Fruit fly (Drosophila melanogaster) whole organism, embryonic: ENCODE measurements around the gene wdb.

Source experiments
- Adf1 ChIP-seq: fragments of 200-800 bp; sonication (Bioruptor generic); IDR thresholded peaks from 2 replicates; pipeline ENCODE4 v1.3.6; 2022; ENCODE audit warnings: missing biosample characterization, missing genetic modification characterization
- Bteb2 ChIP-seq: fragments of 200-800 bp; sonication (Bioruptor generic); optimal IDR thresholded peaks from 2 replicates; lab custom pipeline; 2016; ENCODE audit warnings: missing biosample characterization, missing genetic modification characterization
- CG10431 ChIP-seq: fragments of 200-800 bp; sonication (Bioruptor generic); optimal IDR thresholded peaks from 3 replicates; lab custom pipeline; 2018; ENCODE audit warnings: missing biosample characterization, mild to moderate bottlenecking, missing genetic modification characterization
- CG10462 ChIP-seq: fragments of 200-800 bp; sonication (Bioruptor generic); optimal IDR thresholded peaks from 2 replicates; lab custom pipeline; 2016; ENCODE audit warnings: missing biosample characterization, missing genetic modification characterization
- CG12219 ChIP-seq: fragments of 200-800 bp; sonication (Bioruptor generic); optimal IDR thresholded peaks from 3 replicates; lab custom pipeline; 2018; ENCODE audit warnings: missing biosample characterization, mild to moderate bottlenecking, missing genetic modification characterization
- CG12769 ChIP-seq: fragments of 200-800 bp; sonication (Bioruptor generic); optimal IDR thresholded peaks from 2 replicates; lab custom pipeline; 2019; ENCODE audit warnings: missing biosample characterization, mild to moderate bottlenecking, missing genetic modification characterization, moderate library complexity
- CG1603 ChIP-seq: fragments of 200-800 bp; sonication (Bioruptor generic); optimal IDR thresholded peaks from 2 replicates; lab custom pipeline; 2019; ENCODE audit warnings: missing biosample characterization, mild to moderate bottlenecking, missing genetic modification characterization, moderate library complexity
- CG16779 ChIP-seq: fragments of 200-800 bp; sonication (Bioruptor generic); IDR thresholded peaks from 2 replicates; pipeline ENCODE4 v1.3.6; 2022; ENCODE audit warnings: missing biosample characterization, missing genetic modification characterization
- CG17385 ChIP-seq: fragments of 200-800 bp; sonication (Bioruptor generic); optimal IDR thresholded peaks from 3 replicates; lab custom pipeline; 2018; ENCODE audit warnings: missing biosample characterization, mild to moderate bottlenecking, missing genetic modification characterization
- CG17912 ChIP-seq: fragments of 200-800 bp; sonication (Bioruptor generic); optimal IDR thresholded peaks from 2 replicates; lab custom pipeline; 2018; ENCODE audit warnings: missing biosample characterization, mild to moderate bottlenecking, missing genetic modification characterization
- CG4854 ChIP-seq: fragments of 200-800 bp; sonication (Bioruptor generic); optimal IDR thresholded peaks from 2 replicates; lab custom pipeline; 2016; ENCODE audit warnings: missing biosample characterization, missing genetic modification characterization, inconsistent platforms
- CG6813 ChIP-seq: fragments of 200-800 bp; sonication (Bioruptor generic); optimal IDR thresholded peaks from 2 replicates; lab custom pipeline; 2017; ENCODE audit warnings: missing biosample characterization, missing genetic modification characterization, mild to moderate bottlenecking, moderate library complexity, missing genetic modification reagents
- CG7963 ChIP-seq: fragments of 200-800 bp; sonication (Bioruptor generic); IDR thresholded peaks from 3 replicates; pipeline ENCODE4 v1.3.6; 2022; ENCODE audit warnings: missing biosample characterization, missing genetic modification characterization; ENCODE audit not compliant: partially characterized antibody
- CG8765 ChIP-seq: fragments of 200-800 bp; sonication (Bioruptor generic); IDR thresholded peaks from 2 replicates; pipeline ENCODE4 v1.3.6; 2022; ENCODE audit warnings: missing biosample characterization, missing genetic modification characterization
- CHES-1-like ChIP-seq: fragments of 200-800 bp; sonication (Bioruptor generic); optimal IDR thresholded peaks from 2 replicates; lab custom pipeline; 2016; ENCODE audit warnings: missing biosample characterization, missing genetic modification characterization
- Dad ChIP-seq: fragments of 200-800 bp; sonication (Bioruptor generic); optimal IDR thresholded peaks from 3 replicates; lab custom pipeline; 2016; ENCODE audit warnings: missing biosample characterization, missing genetic modification characterization
- Eip74EF ChIP-seq, 2 experiments: fragments of 200-800 bp in 1 of 2; fragments of >200 bp in 1 of 2; sonication (Bioruptor generic) in 1 of 2; optimal IDR thresholded peaks; 2 replicates each; lab custom pipeline; 2017 to 2019; ENCODE audit warnings: missing biosample characterization in 2 of 2, missing genetic modification characterization in 2 of 2, mild to moderate bottlenecking in 1 of 2, moderate library complexity in 1 of 2
- H2.0 ChIP-seq: fragments of 200-800 bp; sonication (Bioruptor generic); IDR thresholded peaks from 2 replicates; pipeline ENCODE4 v1.3.6; 2022; ENCODE audit warnings: missing biosample characterization, missing genetic modification characterization
- Hand ChIP-seq: fragments of 200-800 bp; sonication (Bioruptor generic); optimal IDR thresholded peaks from 2 replicates; lab custom pipeline; 2017; ENCODE audit warnings: mild to moderate bottlenecking, missing biosample characterization, missing genetic modification reagents, missing genetic modification characterization
- Hr78 ChIP-seq, 2 experiments: fragments of 200-800 bp in 1 of 2; fragments of >200 bp in 1 of 2; sonication (Bioruptor generic) in 1 of 2; optimal IDR thresholded peaks; 2 replicates each; lab custom pipeline; 2017 to 2019; ENCODE audit warnings: missing biosample characterization in 2 of 2, missing genetic modification characterization in 2 of 2, mild to moderate bottlenecking in 1 of 2, moderate library complexity in 1 of 2
- Kr ChIP-seq: fragments of 200-800 bp; sonication (Bioruptor generic); optimal IDR thresholded peaks from 2 replicates; lab custom pipeline; 2017; ENCODE audit warnings: missing biosample characterization, mild to moderate bottlenecking, missing genetic modification characterization
- Mad ChIP-seq: fragments of 200-800 bp; sonication (Bioruptor generic); optimal IDR thresholded peaks from 2 replicates; lab custom pipeline; 2016; ENCODE audit warnings: missing biosample characterization, missing genetic modification characterization
- Oaz ChIP-seq: fragments of 200-800 bp; sonication (Bioruptor generic); IDR thresholded peaks from 2 replicates; pipeline ENCODE4 v1.3.6; 2022; ENCODE audit warnings: missing biosample characterization, missing genetic modification characterization
- TFAM ChIP-seq: fragments of 200-800 bp; sonication (Bioruptor generic); optimal IDR thresholded peaks from 2 replicates; lab custom pipeline; 2017; ENCODE audit warnings: missing biosample characterization, missing genetic modification characterization, inconsistent platforms
- Trl ChIP-seq, 3 experiments: fragments of >200 bp in 2 of 3; fragments of 200-800 bp in 1 of 3; sonication (Bioruptor generic) in 1 of 3; optimal IDR thresholded peaks; 2 replicates in 1 of 3; 3 replicates in 2 of 3; lab custom pipeline; 2016 to 2017; ENCODE audit warnings: missing biosample characterization in 1 of 3, missing genetic modification characterization in 1 of 3
- Usf ChIP-seq: fragments of 200-800 bp; sonication (Bioruptor generic); optimal IDR thresholded peaks from 2 replicates; lab custom pipeline; 2017; ENCODE audit warnings: missing genotype, missing biosample characterization, missing genetic modification characterization
- al ChIP-seq: fragments of 200-800 bp; sonication (Bioruptor generic); IDR thresholded peaks from 2 replicates; pipeline ENCODE4 v1.3.6; 2022; ENCODE audit warnings: missing biosample characterization, missing genetic modification characterization
- br ChIP-seq: fragments of >200 bp; optimal IDR thresholded peaks from 2 replicates; lab custom pipeline; 2017
- btn ChIP-seq: fragments of 200-800 bp; sonication (Bioruptor generic); optimal IDR thresholded peaks from 2 replicates; lab custom pipeline; 2016; ENCODE audit warnings: missing biosample characterization, missing genetic modification characterization
- en ChIP-seq: fragments of 200-800 bp; sonication (Bioruptor generic); optimal IDR thresholded peaks from 2 replicates; lab custom pipeline; 2016; ENCODE audit warnings: missing biosample characterization, missing genetic modification characterization
- fu2 ChIP-seq: fragments of 200-800 bp; sonication (Bioruptor generic); optimal IDR thresholded peaks from 2 replicates; lab custom pipeline; 2016; ENCODE audit warnings: missing biosample characterization, missing genetic modification characterization
- gce ChIP-seq: fragments of 200-800 bp; sonication (Bioruptor generic); IDR thresholded peaks from 3 replicates; pipeline ENCODE4 v1.3.6; 2022; ENCODE audit warnings: missing biosample characterization, missing genetic modification characterization
- gt ChIP-seq: fragments of 200-800 bp; sonication (Bioruptor generic); IDR thresholded peaks from 2 replicates; pipeline ENCODE4 v1.3.6; 2022; ENCODE audit warnings: missing biosample characterization, missing genetic modification characterization
- her ChIP-seq: fragments of 200-800 bp; sonication (Bioruptor generic); optimal IDR thresholded peaks from 2 replicates; lab custom pipeline; 2016; ENCODE audit warnings: missing biosample characterization, missing genetic modification characterization
- jumu ChIP-seq: fragments of 200-800 bp; sonication (Bioruptor generic); optimal IDR thresholded peaks from 3 replicates; lab custom pipeline; 2016; ENCODE audit warnings: missing biosample characterization, missing genetic modification characterization
- klu ChIP-seq: fragments of 200-800 bp; sonication (Bioruptor generic); IDR thresholded peaks from 2 replicates; pipeline ENCODE4 v1.3.6; 2022; ENCODE audit warnings: missing biosample characterization, missing genetic modification characterization
- mam ChIP-seq: fragments of 200-800 bp; sonication (Bioruptor generic); optimal IDR thresholded peaks from 3 replicates; lab custom pipeline; 2016; ENCODE audit warnings: missing biosample characterization, missing genetic modification characterization
- mld ChIP-seq: fragments of 200-800 bp; sonication (Bioruptor generic); IDR thresholded peaks from 3 replicates; pipeline ENCODE4 v1.3.6; 2022; ENCODE audit warnings: missing biosample characterization, missing genetic modification characterization; ENCODE audit not compliant: partially characterized antibody
- odd ChIP-seq: fragments of 200-800 bp; sonication (Bioruptor generic); optimal IDR thresholded peaks from 2 replicates; lab custom pipeline; 2017; ENCODE audit warnings: missing biosample characterization, mild to moderate bottlenecking, missing genetic modification characterization
- pan ChIP-seq, 4 experiments: fragments of >200 bp in 3 of 4; fragments of 200-800 bp in 1 of 4; sonication (Bioruptor generic) in 1 of 4; optimal IDR thresholded peaks in 3 of 4; IDR thresholded peaks in 1 of 4; 2 replicates each; pipeline versions ENCODE4 v1.3.6 to Lab custom; 2017 to 2022; ENCODE audit warnings: missing biosample characterization in 2 of 4, missing genetic modification characterization in 2 of 4, mixed read lengths in 1 of 4
- phol ChIP-seq: fragments of 200-800 bp; sonication (Bioruptor generic); optimal IDR thresholded peaks from 3 replicates; lab custom pipeline; 2018; ENCODE audit warnings: missing biosample characterization, mild to moderate bottlenecking, missing genetic modification characterization, moderate library complexity
- pnt ChIP-seq: fragments of 200-800 bp; sonication (Bioruptor generic); optimal IDR thresholded peaks from 3 replicates; lab custom pipeline; 2016; ENCODE audit warnings: missing biosample characterization, missing genetic modification characterization
- pum ChIP-seq: fragments of 200-800 bp; sonication (Bioruptor generic); optimal IDR thresholded peaks from 2 replicates; lab custom pipeline; 2016; ENCODE audit warnings: missing biosample characterization, missing genetic modification characterization
- ranshi ChIP-seq: fragments of 200-800 bp; sonication (Bioruptor generic); IDR thresholded peaks from 2 replicates; pipeline ENCODE4 v1.3.6; 2022; ENCODE audit warnings: missing biosample characterization, missing genetic modification characterization
- sd ChIP-seq: fragments of 200-800 bp; sonication (Bioruptor generic); optimal IDR thresholded peaks from 3 replicates; lab custom pipeline; 2018; ENCODE audit warnings: missing biosample characterization, mild to moderate bottlenecking, missing genetic modification characterization, moderate library complexity
- sens ChIP-seq: fragments of 200-800 bp; sonication (Bioruptor generic); peaks from one replicate; lab custom pipeline; 2016; ENCODE audit warnings: missing biosample characterization, missing genetic modification characterization
- seq ChIP-seq: fragments of 200-800 bp; sonication (Bioruptor generic); IDR thresholded peaks from 2 replicates; pipeline ENCODE4 v1.3.6; 2022; ENCODE audit warnings: missing biosample characterization, missing genetic modification characterization
- sisA ChIP-seq: fragments of 200-800 bp; sonication (Bioruptor generic); IDR thresholded peaks from 2 replicates; pipeline ENCODE4 v1.3.6; 2022; ENCODE audit warnings: missing biosample characterization, missing genetic modification characterization
- sug ChIP-seq: fragments of 200-800 bp; optimal IDR thresholded peaks from 2 replicates; lab custom pipeline; 2019; ENCODE audit warnings: missing biosample characterization, mild to moderate bottlenecking, missing genetic modification characterization, moderate library complexity
- trh ChIP-seq: fragments of 200-800 bp; sonication (Bioruptor generic); optimal IDR thresholded peaks from 2 replicates; lab custom pipeline; 2016; ENCODE audit warnings: missing biosample characterization, missing genetic modification characterization

Gene wdb

DNA sequence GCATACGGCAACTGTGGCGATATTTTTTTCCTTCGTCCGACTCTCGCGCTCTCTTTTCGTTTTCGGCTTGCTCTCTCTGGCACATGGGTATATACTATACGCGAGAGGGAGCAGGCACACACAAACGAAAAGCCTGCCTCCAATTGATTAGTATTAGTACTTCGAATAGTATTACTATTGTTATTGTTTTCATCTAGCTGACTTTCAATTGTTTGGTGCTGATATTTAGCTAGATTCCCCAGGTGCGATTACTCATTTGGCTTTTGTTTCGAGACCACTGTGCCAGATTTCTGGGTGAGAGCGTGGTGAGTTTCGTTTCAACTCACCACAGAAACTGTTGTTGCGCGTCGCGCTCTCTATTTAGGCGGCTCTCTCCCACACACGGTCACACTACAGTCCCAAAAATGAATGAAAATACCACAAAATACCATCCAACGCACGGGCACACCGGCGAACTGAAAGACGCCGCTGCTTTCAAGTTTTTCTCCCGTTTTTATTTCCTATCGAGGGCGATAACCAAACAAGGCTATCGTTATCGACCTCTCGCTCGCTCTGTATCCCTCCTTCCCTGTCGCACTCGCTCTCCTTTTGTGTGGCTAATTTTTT is 675 bp downstream of the wdb start (continued):
- peak; percentile 42 for TF ChIP-seq her (GFP tag; lab: Kevin White, UChicago)
- TF ChIP-seq CG10462, result no peak
- TF ChIP-seq CG4854 (GFP tag; lab: Kevin White, UChicago), result no peak
- no peak for TF ChIP-seq klu (GFP tag; lab: Robert Waterston, UW)
- TF ChIP-seq sens (GFP tag; lab: Kevin White, UChicago), result peak; percentile 95
- no peak for TF ChIP-seq Bteb2
- TF ChIP-seq Adf1, result no peak
- TF ChIP-seq CG12769 (tag; lab: Kevin White, UChicago), result peak; percentile 77
- no peak for TF ChIP-seq Oaz
- peak; percentile 31 for TF ChIP-seq pnt (GFP tag; lab: Kevin White, UChicago)
- TF ChIP-seq CG7963 (GFP tag; lab: Robert Waterston, UW), result no peak
- TF ChIP-seq Mad, result no peak
- TF ChIP-seq CG1603 (tag; lab: Kevin White, UChicago), result peak; percentile 75
- no peak for TF ChIP-seq CG17912 (GFP tag; lab: Kevin White, UChicago)
- TF ChIP-seq Trl (optimal IDR thresholded peaks at IDR 0.05; lab: Kevin White, UChicago), result peak; percentile 91 to 94
- TF ChIP-seq Trl (GFP tag; optimal IDR thresholded peaks at IDR 0.05; lab: Kevin White, UChicago), result peak; percentile 84
- no peak for TF ChIP-seq CG16779 (GFP tag; lab: Robert Waterston, UW)
- TF ChIP-seq pan (optimal IDR thresholded peaks at IDR 0.05; lab: Kevin White, UChicago), result no peak
- TF ChIP-seq pan (GFP tag; optimal IDR thresholded peaks at IDR 0.05 in 1 of 2, IDR thresholded peaks at IDR 0.05 in 1 of 2), result no peak
- peak; percentile 39 for TF ChIP-seq mam (GFP tag; lab: Kevin White, UChicago)
- no peak for TF ChIP-seq Hr78 (GFP tag; optimal IDR thresholded peaks at IDR 0.05; lab: Kevin White, UChicago)
- TF ChIP-seq Usf (GFP tag; lab: Kevin White, UChicago), result no peak
- TF ChIP-seq jumu (GFP tag; lab: Kevin White, UChicago), result peak; percentile 52
- no peak for TF ChIP-seq br (lab: Kevin White, UChicago)
- no peak for TF ChIP-seq al (GFP tag; lab: Robert Waterston, UW)
- no peak for TF ChIP-seq Dad (GFP tag; lab: Kevin White, UChicago)
- no peak for TF ChIP-seq H2.0 (GFP tag; lab: Robert Waterston, UW)
- peak; percentile 84 for TF ChIP-seq CHES-1-like
- TF ChIP-seq fu2 (GFP tag; lab: Kevin White, UChicago), result no peak
- peak; percentile 67 for TF ChIP-seq CG17385 (GFP tag; lab: Kevin White, UChicago)
- TF ChIP-seq ranshi, result no peak
- TF ChIP-seq Eip74EF (GFP tag; optimal IDR thresholded peaks at IDR 0.05; lab: Kevin White, UChicago), result peak in 1 of 2 experiments; percentile 68
- peak; percentile 77 for TF ChIP-seq CG12219 (GFP tag; lab: Kevin White, UChicago)
- peak; percentile 57 for TF ChIP-seq Hand (GFP tag; lab: Kevin White, UChicago)
- no peak for TF ChIP-seq sisA (GFP tag; lab: Robert Waterston, UW)
- peak; percentile 30 for TF ChIP-seq sd (tag; lab: Kevin White, UChicago)
- no peak for TF ChIP-seq CG10431 (GFP tag; lab: Kevin White, UChicago)
- TF ChIP-seq Kr (GFP tag; lab: Kevin White, UChicago), result no peak
- TF ChIP-seq seq (GFP tag; lab: Robert Waterston, UW), result no peak
- peak; percentile 66 for TF ChIP-seq odd (GFP tag; lab: Kevin White, UChicago)
- no peak for TF ChIP-seq en (GFP tag; lab: Kevin White, UChicago)
- no peak for TF ChIP-seq CG8765 (GFP tag; lab: Robert Waterston, UW)
- no peak for TF ChIP-seq TFAM
- TF ChIP-seq mld (GFP tag; lab: Robert Waterston, UW), result no peak
- no peak for TF ChIP-seq phol
- TF ChIP-seq sug (tag; lab: Kevin White, UChicago), result peak; percentile 67
- TF ChIP-seq gt, result no peak
- peak; percentile 71 for TF ChIP-seq CG6813 (GFP tag; lab: Kevin White, UChicago)
- peak; percentile 8 for TF ChIP-seq btn (GFP tag; lab: Kevin White, UChicago)
- TF ChIP-seq trh (GFP tag; lab: Kevin White, UChicago), result no peak
- TF ChIP-seq pum (GFP tag; lab: Kevin White, UChicago), result no peak
- TF ChIP-seq gce (GFP tag; lab: Robert Waterston, UW), result no peak
